Worm (Caenorhabditis elegans) whole organism, midembryonic: ENCODE results near the gene ZK185.5.
A peak's percentile ranks its signal among the peaks of the same experiment; 100 is the strongest.

Experiments
- T22C8.4 ChIP-seq: fragments of 200-800 bp; sonication (Bioruptor generic); IDR thresholded peaks from 2 replicates; pipeline ENCODE4 v1.3.6; 2022; ENCODE audit warnings: missing genetic modification characterization, missing compliant biosample characterization
- cog-1 ChIP-seq: sonication (generic microtip); optimal IDR thresholded peaks from 2 replicates; lab custom pipeline; 2016; ENCODE audit warnings: missing genetic modification characterization, missing compliant biosample characterization
- flt-1 ChIP-seq: fragments of 200-800 bp; sonication (Bioruptor generic); IDR thresholded peaks from 2 replicates; pipeline ENCODE4 v1.3.6; 2022; ENCODE audit warnings: missing genetic modification characterization, missing compliant biosample characterization
- klf-2 ChIP-seq: fragments of 200-800 bp; sonication (Bioruptor generic); conservative IDR thresholded peaks from 2 replicates; pipeline ENCODE4 v1.3.6; 2022; ENCODE audit warnings: missing genetic modification reagents, missing genetic modification characterization, missing compliant biosample characterization
- med-1 ChIP-seq: sonication (generic microtip); optimal IDR thresholded peaks from 2 replicates; lab custom pipeline; 2017; ENCODE audit warnings: missing genetic modification characterization, mild to moderate bottlenecking, missing compliant biosample characterization, antibody characterized with exemption, missing genetic modification reagents; ENCODE audit not compliant: insufficient read depth
- ref-1 ChIP-seq: fragments of 200-800 bp; sonication (Bioruptor generic); conservative IDR thresholded peaks from 2 replicates; pipeline ENCODE4 v1.3.6; 2022; ENCODE audit warnings: missing genetic modification reagents, missing genetic modification characterization, missing compliant biosample characterization
- tab-1 ChIP-seq: fragments of 200-800 bp; sonication (Bioruptor generic); IDR thresholded peaks from 2 replicates; pipeline ENCODE4 v1.3.6; 2022; ENCODE audit warnings: missing genetic modification characterization, missing compliant biosample characterization
- ztf-23 ChIP-seq: fragments of 200-800 bp; sonication (Bioruptor generic); IDR thresholded peaks from 2 replicates; pipeline ENCODE4 v1.3.6; 2022; ENCODE audit warnings: missing genetic modification reagents, missing genetic modification characterization, missing compliant biosample characterization
- ztf-29 ChIP-seq: fragments of 200-800 bp; sonication (Bioruptor generic); IDR thresholded peaks from 2 replicates; pipeline ENCODE4 v1.3.6; 2022; ENCODE audit warnings: missing genetic modification reagents, missing genetic modification characterization, missing compliant biosample characterization

The ZK185.5 gene

DNA sequence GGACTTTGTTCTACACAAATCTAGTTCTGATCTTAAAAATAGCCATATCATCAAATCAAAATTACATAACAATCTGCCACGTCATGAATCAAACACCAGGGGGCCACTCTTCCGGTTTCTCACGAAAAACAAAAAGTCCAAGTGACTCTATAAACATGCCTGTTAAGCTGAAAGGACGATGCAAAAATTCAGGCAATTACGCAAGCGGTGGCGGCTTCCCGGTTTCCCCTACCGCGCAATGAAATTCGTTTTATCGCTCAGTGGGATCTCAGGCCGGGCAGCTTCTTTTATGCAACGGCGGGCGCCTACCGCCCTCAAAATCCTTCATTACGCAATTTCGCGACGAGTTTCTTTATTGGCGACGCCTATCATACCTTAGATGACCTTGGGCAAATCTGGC lies 26.0 kb downstream of the ZK185.5 start:
- no peak for TF ChIP-seq T22C8.4 (GFP tag; lab: Robert Waterston, UW)
- no peak for TF ChIP-seq ztf-23 (GFP tag; lab: Robert Waterston, UW)
- TF ChIP-seq flt-1 (GFP tag; lab: Robert Waterston, UW): no peak
- no peak for TF ChIP-seq cog-1 (tag; lab: Kevin White, UChicago)
- TF ChIP-seq klf-2 (GFP tag; lab: Robert Waterston, UW): no peak
- TF ChIP-seq ztf-29: no peak
- TF ChIP-seq tab-1: no peak
- no peak for TF ChIP-seq med-1 (GFP tag; lab: Kevin White, UChicago)
- no peak for TF ChIP-seq ref-1 (GFP tag; lab: Robert Waterston, UW)

DNA sequence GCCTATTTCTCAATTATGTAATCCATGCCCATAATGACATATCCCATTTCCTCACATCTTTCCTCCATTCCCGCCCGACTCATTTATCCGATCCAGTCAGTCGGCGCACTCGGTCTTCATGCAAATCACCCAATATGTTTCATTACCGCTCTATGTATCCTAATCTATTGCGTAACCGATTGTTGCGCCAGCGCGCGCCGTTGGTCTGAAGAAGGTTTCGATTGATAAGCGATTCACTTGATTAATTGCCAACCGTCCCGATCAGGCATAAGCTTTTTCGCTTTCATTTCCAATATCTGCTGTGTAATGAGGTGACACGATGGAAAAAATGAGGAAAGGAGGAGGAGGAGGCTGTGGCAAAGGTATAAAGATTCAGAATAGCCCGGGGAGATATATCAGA lies 27.6 kb downstream of the ZK185.5 start:
- TF ChIP-seq cog-1 (tag; lab: Kevin White, UChicago) (no peak), klf-2 (GFP tag; lab: Robert Waterston, UW) (no peak), med-1 (GFP tag; lab: Kevin White, UChicago) (no peak), ztf-23 (GFP tag; lab: Robert Waterston, UW) (no peak)

DNA sequence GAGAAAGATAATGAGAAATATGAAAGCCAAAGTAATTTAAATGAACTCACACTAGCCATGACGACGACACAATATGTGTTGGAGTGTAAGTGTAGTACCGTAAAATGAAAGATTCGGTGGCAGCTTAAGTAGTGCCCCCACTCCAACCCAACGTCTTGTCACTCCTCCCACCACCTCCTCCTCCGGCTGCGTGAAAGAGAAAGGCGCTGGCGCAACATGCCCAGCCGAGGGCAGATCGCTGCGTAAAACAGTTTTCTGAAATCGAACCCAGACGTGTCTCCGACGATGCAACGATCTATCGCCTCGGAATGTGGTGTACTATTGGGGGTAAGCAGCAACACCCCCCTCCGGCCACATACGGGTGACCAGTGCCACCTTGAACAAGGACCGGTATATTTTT lies 28.7 kb downstream of the ZK185.5 start, which contains the start of gene ZK180.5:
ZK180.5 (minus strand) TSS at position 101 of the 400 bp plus-strand sequence.
- TF ChIP-seq T22C8.4 (GFP tag; lab: Robert Waterston, UW) (no peak), med-1 (GFP tag; lab: Kevin White, UChicago) (no peak), ref-1 (GFP tag; lab: Robert Waterston, UW) (no peak), ztf-29 (no peak), klf-2 (GFP tag; lab: Robert Waterston, UW) (no peak), ztf-23 (GFP tag; lab: Robert Waterston, UW) (no peak), flt-1 (GFP tag; lab: Robert Waterston, UW) (no peak), cog-1 (tag; lab: Kevin White, UChicago) (no peak), tab-1 (no peak)

DNA sequence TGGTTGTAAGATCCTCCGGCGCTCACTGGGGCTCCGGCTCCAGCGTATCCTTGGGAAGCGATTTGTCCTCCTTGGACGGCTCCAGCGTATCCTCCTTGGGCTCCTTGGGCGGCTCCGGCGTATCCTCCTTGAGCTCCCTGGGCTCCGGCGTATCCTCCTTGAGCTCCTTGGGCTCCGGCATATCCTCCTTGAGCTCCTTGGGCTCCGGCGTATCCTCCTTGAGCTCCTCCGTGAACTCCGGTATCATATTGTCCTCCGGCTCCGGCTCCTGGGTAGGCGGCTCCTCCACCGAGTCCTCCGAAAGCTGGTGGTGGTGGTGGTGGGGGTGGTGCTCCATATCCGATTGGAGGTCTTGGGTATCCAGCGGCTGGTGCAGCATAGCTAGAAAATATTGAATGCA lies 29.2 kb downstream of the ZK185.5 start:
- TF ChIP-seq med-1 (GFP tag; lab: Kevin White, UChicago) (no peak), ztf-23 (GFP tag; lab: Robert Waterston, UW) (no peak), flt-1 (GFP tag; lab: Robert Waterston, UW) (no peak), cog-1 (tag; lab: Kevin White, UChicago) (no peak), ref-1 (GFP tag; lab: Robert Waterston, UW) (no peak), ztf-29 (no peak), tab-1 (no peak), T22C8.4 (GFP tag; lab: Robert Waterston, UW) (no peak), klf-2 (GFP tag; lab: Robert Waterston, UW) (no peak)

DNA sequence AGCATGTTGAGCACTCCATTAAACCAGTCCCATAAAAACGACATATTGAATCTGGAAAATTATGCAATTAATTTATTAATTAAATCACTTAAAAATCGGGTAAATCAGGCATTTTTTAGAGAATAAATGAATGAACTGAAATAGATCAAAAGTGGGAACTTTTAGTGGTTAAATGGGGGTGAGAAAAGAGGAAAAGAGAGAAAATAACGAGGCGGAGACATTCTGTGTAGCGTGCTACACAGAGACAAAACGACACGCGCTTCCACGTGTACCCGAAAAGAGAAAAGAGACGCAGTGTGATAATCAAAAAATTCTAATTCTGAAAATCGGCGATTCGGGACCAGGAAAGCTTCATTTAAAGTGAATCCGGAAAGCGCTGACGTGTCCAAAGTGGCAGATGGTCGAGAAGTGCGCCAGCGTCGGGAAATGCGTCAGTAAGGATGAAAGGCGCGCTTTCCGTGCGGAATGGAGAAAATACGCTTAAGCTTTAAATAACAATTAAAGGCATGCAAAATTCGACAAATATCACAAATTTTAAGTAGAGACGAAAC lies 32.4 kb downstream of the ZK185.5 start, which contains the start of gene sar-1:
sar-1 (minus strand) TSS at position 51 of the 551 bp plus-strand sequence.
- TF ChIP-seq flt-1 (GFP tag; lab: Robert Waterston, UW) (0 out of 2 replicates have a peak, but pooled peaks have one; percentile 22), med-1 (GFP tag; lab: Kevin White, UChicago) (peak; percentile 3), klf-2 (GFP tag; lab: Robert Waterston, UW) (no peak), cog-1 (tag; lab: Kevin White, UChicago) (peak; percentile 12), ref-1 (GFP tag; lab: Robert Waterston, UW) (no peak), tab-1 (no peak; the same call in 1 of the 2 replicates), ztf-23 (GFP tag; lab: Robert Waterston, UW) (0 out of 2 replicates have a peak, but pooled peaks have one; percentile 28), T22C8.4 (GFP tag; lab: Robert Waterston, UW) (no peak), ztf-29 (peak; percentile 75; the same call in 1 of the 2 replicates)

DNA sequence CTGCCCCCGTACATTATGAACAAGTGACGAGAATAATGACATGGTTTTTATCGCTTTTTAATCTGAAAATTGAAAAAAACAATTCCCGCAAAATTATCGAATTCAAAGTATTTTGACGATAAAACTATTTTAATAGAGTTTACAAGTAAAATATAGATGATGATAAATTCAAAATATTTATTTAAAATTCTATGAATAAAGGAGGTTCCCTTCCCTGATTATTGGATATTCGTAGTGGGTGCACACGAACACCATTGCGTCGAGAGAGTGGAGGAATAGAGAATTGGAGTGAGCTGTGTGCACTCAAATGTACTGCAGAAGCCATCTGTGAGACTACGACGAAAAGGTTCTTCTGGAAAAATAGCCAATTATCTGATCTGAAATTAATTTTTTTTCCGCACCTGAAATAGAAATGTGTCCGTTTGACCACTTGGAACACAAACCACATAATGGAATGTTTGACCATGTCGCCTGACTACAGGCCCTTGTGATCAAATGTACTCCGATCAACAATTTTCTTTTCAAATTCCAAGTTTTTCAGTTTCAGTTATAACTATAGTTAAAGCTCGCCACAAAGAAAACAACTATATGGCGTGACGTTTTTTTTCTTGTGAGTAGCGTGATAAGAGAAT lies 34.3 kb downstream of the ZK185.5 start, which contains the start of the genes rfth-1 and ZK180.8:
rfth-1 (minus strand) TSS at position 51 of the 632 bp plus-strand sequence.
ZK180.8 (minus strand) TSS at position 466 of the 632 bp plus-strand sequence.
- TF ChIP-seq klf-2 (GFP tag; lab: Robert Waterston, UW) (no peak), cog-1 (tag; lab: Kevin White, UChicago) (no peak), T22C8.4 (GFP tag; lab: Robert Waterston, UW) (no peak), flt-1 (GFP tag; lab: Robert Waterston, UW) (no peak), ztf-23 (GFP tag; lab: Robert Waterston, UW) (no peak), ztf-29 (no peak), tab-1 (no peak), ref-1 (GFP tag; lab: Robert Waterston, UW) (no peak), med-1 (GFP tag; lab: Kevin White, UChicago) (no peak)

DNA sequence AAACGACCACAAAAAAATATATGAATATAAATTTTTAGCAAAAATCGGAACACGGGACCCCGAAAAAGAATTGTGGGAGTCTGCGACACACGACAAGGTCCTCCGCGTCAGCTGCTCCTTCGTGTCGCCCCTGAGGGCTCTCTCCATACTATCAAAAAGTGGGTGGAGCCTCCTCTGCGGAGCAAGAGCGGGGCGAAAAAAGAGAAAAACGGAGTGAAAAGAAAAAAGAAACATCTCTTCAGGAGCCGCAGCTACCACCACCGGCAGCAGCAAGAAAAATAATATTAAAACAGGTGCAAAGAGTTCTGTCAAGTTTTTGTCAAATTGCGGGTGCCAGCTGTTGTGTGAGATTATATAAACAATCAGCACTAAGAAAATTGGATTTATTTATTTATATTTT lies 39.1 kb downstream of the ZK185.5 start, which contains the start of gene gbb-2:
gbb-2 (minus strand) TSS at position 112 of the 400 bp plus-strand sequence.
- TF ChIP-seq T22C8.4 (GFP tag; lab: Robert Waterston, UW) (no peak), ztf-23 (GFP tag; lab: Robert Waterston, UW) (no peak), tab-1 (no peak), flt-1 (GFP tag; lab: Robert Waterston, UW) (no peak), ref-1 (GFP tag; lab: Robert Waterston, UW) (no peak)

DNA sequence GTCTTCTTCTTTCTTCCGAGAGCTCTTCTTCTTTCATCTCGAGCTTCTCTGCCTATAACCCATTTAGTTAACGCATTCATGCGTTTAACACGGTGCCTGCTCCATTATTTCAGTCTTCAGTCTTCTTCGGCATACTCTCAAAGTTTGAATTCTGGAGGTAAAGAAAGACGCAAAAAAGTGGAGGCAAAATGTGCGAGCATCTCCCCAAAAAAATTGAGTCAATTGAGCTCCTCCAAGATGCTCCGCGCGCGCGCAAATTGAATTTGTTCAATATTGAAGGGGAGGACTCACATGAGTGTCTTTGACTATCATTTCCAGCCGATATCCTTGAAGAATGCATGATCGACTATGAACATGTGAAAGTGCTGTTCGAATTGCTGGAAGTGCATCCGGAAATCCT lies 40.6 kb downstream of the ZK185.5 start:
- no peak for TF ChIP-seq med-1 (GFP tag; lab: Kevin White, UChicago)
- no peak for TF ChIP-seq klf-2 (GFP tag; lab: Robert Waterston, UW)
- TF ChIP-seq ref-1 (GFP tag; lab: Robert Waterston, UW): no peak
- TF ChIP-seq ztf-23 (GFP tag; lab: Robert Waterston, UW): no peak
- no peak for TF ChIP-seq ztf-29
- no peak for TF ChIP-seq cog-1 (tag; lab: Kevin White, UChicago)
- TF ChIP-seq flt-1 (GFP tag; lab: Robert Waterston, UW): no peak
